Fruit fly (Drosophila melanogaster) Kc167 (cell line): ENCODE data around the gene p.

Source experiments
- Myc ChIP-seq: fragments of >200 bp; optimal IDR thresholded peaks from 2 replicates; lab custom pipeline; 2017; ENCODE audit warnings: missing external identifiers
- Sin3A ChIP-seq: fragments of >200 bp; optimal IDR thresholded peaks from 2 replicates; lab custom pipeline; 2018; ENCODE audit warnings: missing external identifiers
- h ChIP-seq: fragments of >200 bp; optimal IDR thresholded peaks from 3 replicates; lab custom pipeline; 2018; ENCODE audit warnings: missing external identifiers
- insv ChIP-seq: fragments of >200 bp; optimal IDR thresholded peaks from 3 replicates; lab custom pipeline; 2018; ENCODE audit warnings: missing external identifiers
- psq ChIP-seq: fragments of >200 bp; optimal IDR thresholded peaks from 2 replicates; lab custom pipeline; 2017; ENCODE audit warnings: missing external identifiers
- ttk ChIP-seq: sonication (Bioruptor generic); optimal IDR thresholded peaks from 2 replicates; lab custom pipeline; 2017; ENCODE audit warnings: missing external identifiers

The p gene

dm6 chr3R:8659200-8659897, 11.1 kb downstream of the p start:
- TF ChIP-seq Myc (lab: Kevin White, UChicago) = no peak

dm6 chr3R:8658688-8659087, 11.8 kb downstream of the p start:
- no peak for TF ChIP-seq ttk (lab: Kevin White, UChicago)
- TF ChIP-seq h (lab: Kevin White, UChicago) = no peak
- TF ChIP-seq psq (lab: Kevin White, UChicago) = no peak
- TF ChIP-seq Myc (lab: Kevin White, UChicago) = no peak
- no peak for TF ChIP-seq insv (lab: Kevin White, UChicago)
- TF ChIP-seq Sin3A (lab: Kevin White, UChicago) = no peak

dm6 chr3R:8654666-8655065, 15.8 kb downstream of the p start, which contains the start of gene CG42489:
Gene CG42489 (minus strand): TSS chr3R:8654766.
- no peak for TF ChIP-seq h (lab: Kevin White, UChicago)
- no peak for TF ChIP-seq insv (lab: Kevin White, UChicago)
- TF ChIP-seq Sin3A (lab: Kevin White, UChicago) = no peak
- no peak for TF ChIP-seq Myc (lab: Kevin White, UChicago)
- TF ChIP-seq ttk (lab: Kevin White, UChicago) = no peak
- no peak for TF ChIP-seq psq (lab: Kevin White, UChicago)

dm6 chr3R:8654058-8654457, 16.4 kb downstream of the p start:
- TF ChIP-seq Myc (lab: Kevin White, UChicago) = no peak
- no peak for TF ChIP-seq ttk (lab: Kevin White, UChicago)
- no peak for TF ChIP-seq Sin3A (lab: Kevin White, UChicago)
- TF ChIP-seq h (lab: Kevin White, UChicago) = no peak
- no peak for TF ChIP-seq insv (lab: Kevin White, UChicago)
- no peak for TF ChIP-seq psq (lab: Kevin White, UChicago)

dm6 chr3R:8652731-8653130, 17.8 kb downstream of the p start, which contains the start of the genes Sys1 and Dhod:
Gene Sys1 (plus strand): TSS chr3R:8652821.
Gene Dhod (minus strand): TSS chr3R:8652916.
- TF ChIP-seq h (lab: Kevin White, UChicago) (no peak), insv (lab: Kevin White, UChicago) (no peak), psq (lab: Kevin White, UChicago) (no peak), Myc (lab: Kevin White, UChicago) (no peak), ttk (lab: Kevin White, UChicago) (no peak), Sin3A (lab: Kevin White, UChicago) (no peak)

- TF ChIP-seq h (lab: Kevin White, UChicago) = no peak
- no peak for TF ChIP-seq insv (lab: Kevin White, UChicago)
- no peak for TF ChIP-seq Sin3A (lab: Kevin White, UChicago)
- no peak for TF ChIP-seq ttk (lab: Kevin White, UChicago)
- TF ChIP-seq Myc (lab: Kevin White, UChicago) = no peak
- no peak for TF ChIP-seq psq (lab: Kevin White, UChicago)
Observed at dm6 chr3R:8650741-8651140, 19.7 kb downstream of the p start, which contains the start of the genes Mkk4 and SLIRP2. Gene Mkk4 (minus strand): TSS chr3R:8650796. Gene SLIRP2 (plus strand): TSS chr3R:8651084.

dm6 chr3R:8645580-8646220, 24.8 kb downstream of the p start, which contains the start of gene Cyp313b1:
Gene Cyp313b1 (minus strand): TSS chr3R:8645650.
- no peak for TF ChIP-seq h (lab: Kevin White, UChicago)
- no peak for TF ChIP-seq psq (lab: Kevin White, UChicago)

dm6 chr3R:8642376-8642966, 28.0 kb downstream of the p start:
- TF ChIP-seq Myc (lab: Kevin White, UChicago) (no peak), Sin3A (lab: Kevin White, UChicago) (no peak), ttk (lab: Kevin White, UChicago) (no peak), h (lab: Kevin White, UChicago) (no peak), psq (lab: Kevin White, UChicago) (no peak), insv (lab: Kevin White, UChicago) (no peak)

dm6 chr3R:8638629-8639028, 31.9 kb downstream of the p start:
- no peak for TF ChIP-seq Myc (lab: Kevin White, UChicago)
- no peak for TF ChIP-seq Sin3A (lab: Kevin White, UChicago)
- no peak for TF ChIP-seq psq (lab: Kevin White, UChicago)
- TF ChIP-seq insv (lab: Kevin White, UChicago) = no peak
- no peak for TF ChIP-seq h (lab: Kevin White, UChicago)
- no peak for TF ChIP-seq ttk (lab: Kevin White, UChicago)

dm6 chr3R:8635778-8636177, 34.7 kb downstream of the p start, which contains the start of gene Or85e:
Gene Or85e (minus strand): TSS chr3R:8635878.
- no peak for TF ChIP-seq ttk (lab: Kevin White, UChicago)
- no peak for TF ChIP-seq psq (lab: Kevin White, UChicago)
- no peak for TF ChIP-seq Myc (lab: Kevin White, UChicago)
- no peak for TF ChIP-seq Sin3A (lab: Kevin White, UChicago)
- no peak for TF ChIP-seq h (lab: Kevin White, UChicago)
- TF ChIP-seq insv (lab: Kevin White, UChicago) = no peak

- TF ChIP-seq ttk (lab: Kevin White, UChicago) (no peak), h (lab: Kevin White, UChicago) (no peak), insv (lab: Kevin White, UChicago) (no peak), Sin3A (lab: Kevin White, UChicago) (no peak), Myc (lab: Kevin White, UChicago) (no peak), psq (lab: Kevin White, UChicago) (no peak)
Observed at dm6 chr3R:8620737-8621136, 49.7 kb downstream of the p start.
